Fruit fly (Drosophila melanogaster) whole organism, embryonic: ENCODE results near the gene Catsup.

Experiments
- Aef1 ChIP-seq: fragments of 200-800 bp; sonication (Bioruptor generic); IDR thresholded peaks from 3 replicates; pipeline ENCODE4 v1.3.6; 2022; ENCODE audit warnings: missing biosample characterization, missing genetic modification characterization
- Blimp-1 ChIP-seq: fragments of 200-800 bp; sonication (Bioruptor generic); optimal IDR thresholded peaks from 3 replicates; lab custom pipeline; 2018; ENCODE audit warnings: missing biosample characterization, missing genetic modification characterization, mild to moderate bottlenecking, moderate library complexity, missing genetic modification reagents
- CG10209 ChIP-seq: fragments of 200-800 bp; sonication (Bioruptor generic); optimal IDR thresholded peaks from 3 replicates; lab custom pipeline; 2017; ENCODE audit warnings: missing biosample characterization, mild to moderate bottlenecking, missing genetic modification characterization, missing genetic modification reagents
- CG10274 ChIP-seq: fragments of 200-800 bp; sonication (Bioruptor generic); optimal IDR thresholded peaks from 3 replicates; lab custom pipeline; 2017; ENCODE audit warnings: missing biosample characterization, mild to moderate bottlenecking, missing genetic modification characterization
- CG11504 ChIP-seq: fragments of 200-800 bp; sonication (Bioruptor generic); optimal IDR thresholded peaks from 3 replicates; lab custom pipeline; 2019; ENCODE audit warnings: missing biosample characterization, mild to moderate bottlenecking, missing genetic modification characterization, moderate library complexity
- CG1647 ChIP-seq: fragments of 200-800 bp; sonication (Bioruptor generic); optimal IDR thresholded peaks from 3 replicates; lab custom pipeline; 2016; ENCODE audit warnings: missing biosample characterization, missing genetic modification characterization
- CG16779 ChIP-seq: fragments of 200-800 bp; sonication (Bioruptor generic); IDR thresholded peaks from 2 replicates; pipeline ENCODE4 v1.3.6; 2022; ENCODE audit warnings: missing biosample characterization, missing genetic modification characterization
- CG2199 ChIP-seq: fragments of 200-800 bp; sonication (Bioruptor generic); IDR thresholded peaks from 3 replicates; pipeline ENCODE4 v1.3.6; 2022; ENCODE audit warnings: missing biosample characterization, missing genetic modification characterization
- CG3281 ChIP-seq: fragments of 200-800 bp; sonication (Bioruptor generic); optimal IDR thresholded peaks from 3 replicates; lab custom pipeline; 2017; ENCODE audit warnings: missing biosample characterization, mild to moderate bottlenecking, missing genetic modification characterization
- CG3407 ChIP-seq: fragments of 200-800 bp; sonication (Bioruptor generic); optimal IDR thresholded peaks from 2 replicates; lab custom pipeline; 2018; ENCODE audit warnings: missing biosample characterization, mild to moderate bottlenecking, missing genetic modification characterization
- CG34376 ChIP-seq: fragments of 200-800 bp; sonication (Bioruptor generic); optimal IDR thresholded peaks from 2 replicates; lab custom pipeline; 2018; ENCODE audit warnings: missing biosample characterization, mild to moderate bottlenecking, missing genetic modification characterization
- CG6813 ChIP-seq: fragments of 200-800 bp; sonication (Bioruptor generic); optimal IDR thresholded peaks from 2 replicates; lab custom pipeline; 2017; ENCODE audit warnings: missing biosample characterization, missing genetic modification characterization, mild to moderate bottlenecking, moderate library complexity, missing genetic modification reagents
- CG8924 ChIP-seq: fragments of 200-800 bp; optimal IDR thresholded peaks from 3 replicates; lab custom pipeline; 2019; ENCODE audit warnings: missing biosample characterization, mild to moderate bottlenecking, missing genetic modification characterization, moderate library complexity
- CG9215 ChIP-seq: fragments of 200-800 bp; sonication (Bioruptor generic); IDR thresholded peaks from 2 replicates; pipeline ENCODE4 v1.3.6; 2022; ENCODE audit warnings: missing biosample characterization, missing genetic modification characterization
- CoRest ChIP-seq: fragments of 200-800 bp; sonication (Bioruptor generic); optimal IDR thresholded peaks from 3 replicates; lab custom pipeline; 2018; ENCODE audit warnings: missing biosample characterization, mild to moderate bottlenecking, missing genetic modification characterization, moderate library complexity
- D ChIP-seq, 2 experiments: fragments of 200-800 bp in 1 of 2; fragments of >200 bp in 1 of 2; sonication (Bioruptor generic) in 1 of 2; optimal IDR thresholded peaks; 2 replicates in 1 of 2; 3 replicates in 1 of 2; lab custom pipeline; 2017; ENCODE audit warnings: mild to moderate bottlenecking in 1 of 2, missing biosample characterization in 1 of 2, missing genetic modification characterization in 1 of 2, missing genetic modification reagents in 1 of 2
- Dbx ChIP-seq: fragments of 200-800 bp; sonication (Bioruptor generic); IDR thresholded peaks from 3 replicates; pipeline ENCODE4 v1.3.6; 2022; ENCODE audit warnings: missing biosample characterization, missing genetic modification characterization
- Deaf1 ChIP-seq: fragments of 200-800 bp; optimal IDR thresholded peaks from 3 replicates; lab custom pipeline; 2019; ENCODE audit warnings: missing biosample characterization, mild to moderate bottlenecking, missing genetic modification characterization, moderate library complexity
- Doc2 ChIP-seq: fragments of 200-800 bp; sonication (Bioruptor generic); IDR thresholded peaks from 2 replicates; pipeline ENCODE4 v1.3.6; 2022; ENCODE audit warnings: missing biosample characterization, missing genetic modification characterization
- E2f1 ChIP-seq: fragments of 200-800 bp; sonication (Bioruptor generic); IDR thresholded peaks from 2 replicates; pipeline ENCODE4 v1.3.6; 2022; ENCODE audit warnings: missing biosample characterization, missing genetic modification characterization
- Lhr ChIP-seq: fragments of 200-800 bp; sonication (Bioruptor generic); optimal IDR thresholded peaks from 3 replicates; lab custom pipeline; 2017; ENCODE audit warnings: mild to moderate bottlenecking, missing biosample characterization, missing genetic modification reagents, missing genetic modification characterization
- Lim3 ChIP-seq: fragments of 200-800 bp; sonication (Bioruptor generic); IDR thresholded peaks from 2 replicates; pipeline ENCODE4 v1.3.6; 2022; ENCODE audit warnings: missing biosample characterization, missing genetic modification characterization
- Mrtf ChIP-seq: fragments of 200-800 bp; sonication (Bioruptor generic); IDR thresholded peaks from 3 replicates; pipeline ENCODE4 v1.3.6; 2022; ENCODE audit warnings: missing biosample characterization, missing genetic modification characterization
- Myb ChIP-seq: fragments of 200-800 bp; sonication (Bioruptor generic); optimal IDR thresholded peaks from 2 replicates; lab custom pipeline; 2016; ENCODE audit warnings: missing biosample characterization, missing genetic modification characterization
- Rfx ChIP-seq: fragments of 200-800 bp; sonication (Bioruptor generic); IDR thresholded peaks from 2 replicates; pipeline ENCODE4 v1.3.6; 2022; ENCODE audit warnings: missing biosample characterization, missing genetic modification characterization
- Sox102F ChIP-seq: fragments of 200-800 bp; sonication (Bioruptor generic); optimal IDR thresholded peaks from 2 replicates; lab custom pipeline; 2018; ENCODE audit warnings: missing biosample characterization, mild to moderate bottlenecking, missing genetic modification characterization, moderate library complexity
- Ssrp ChIP-seq: fragments of 200-800 bp; sonication (Bioruptor generic); optimal IDR thresholded peaks from 2 replicates; lab custom pipeline; 2018; ENCODE audit warnings: missing biosample characterization, mild to moderate bottlenecking, missing genetic modification characterization, moderate library complexity
- ap ChIP-seq: fragments of 200-800 bp; sonication (Bioruptor generic); IDR thresholded peaks from 2 replicates; pipeline ENCODE4 v1.3.6; 2022; ENCODE audit warnings: missing biosample characterization, missing genetic modification characterization
- cas ChIP-seq: fragments of 200-800 bp; sonication (Bioruptor generic); IDR thresholded peaks from 2 replicates; pipeline ENCODE4 v1.3.6; 2022; ENCODE audit warnings: missing biosample characterization, missing genetic modification characterization
- da ChIP-seq: fragments of 200-800 bp; sonication (Bioruptor generic); optimal IDR thresholded peaks from 2 replicates; lab custom pipeline; 2016; ENCODE audit warnings: missing biosample characterization, missing genetic modification characterization
- dysf ChIP-seq: fragments of 200-800 bp; sonication (Bioruptor generic); IDR thresholded peaks from 3 replicates; pipeline ENCODE4 v1.3.6; 2022; ENCODE audit warnings: missing biosample characterization, missing genetic modification characterization
- eyg ChIP-seq: fragments of 200-800 bp; sonication (Bioruptor generic); optimal IDR thresholded peaks from 3 replicates; lab custom pipeline; 2016; ENCODE audit warnings: missing biosample characterization, missing genetic modification characterization
- gce ChIP-seq: fragments of 200-800 bp; sonication (Bioruptor generic); IDR thresholded peaks from 3 replicates; pipeline ENCODE4 v1.3.6; 2022; ENCODE audit warnings: missing biosample characterization, missing genetic modification characterization
- gro ChIP-seq: fragments of 200-800 bp; sonication (Bioruptor generic); optimal IDR thresholded peaks from 2 replicates; lab custom pipeline; 2016; ENCODE audit warnings: missing biosample characterization, missing genetic modification characterization
- insv ChIP-seq, 2 experiments: fragments of 200-800 bp; sonication (Bioruptor generic); optimal IDR thresholded peaks; 3 replicates each; lab custom pipeline; 2016 to 2018; ENCODE audit warnings: missing biosample characterization in 2 of 2, missing genetic modification characterization in 2 of 2
- ken ChIP-seq: fragments of 200-800 bp; sonication (Bioruptor generic); IDR thresholded peaks from 3 replicates; pipeline ENCODE4 v1.3.6; 2022; ENCODE audit warnings: missing biosample characterization, missing genetic modification characterization
- lilli ChIP-seq: fragments of 200-800 bp; sonication (Bioruptor generic); optimal IDR thresholded peaks from 3 replicates; lab custom pipeline; 2016; ENCODE audit warnings: missing biosample characterization, missing genetic modification characterization
- nmo ChIP-seq: fragments of 200-800 bp; sonication (Bioruptor generic); optimal IDR thresholded peaks from 2 replicates; lab custom pipeline; 2018; ENCODE audit warnings: missing biosample characterization, mild to moderate bottlenecking, missing genetic modification characterization, moderate library complexity
- org-1 ChIP-seq: fragments of 200-800 bp; sonication (Bioruptor generic); optimal IDR thresholded peaks from 2 replicates; lab custom pipeline; 2017; ENCODE audit warnings: missing biosample characterization, missing genetic modification characterization
- otp ChIP-seq: fragments of 200-800 bp; sonication (Bioruptor generic); IDR thresholded peaks from 3 replicates; pipeline ENCODE4, ENCODE4 v1.3.6; 2022; ENCODE audit warnings: missing biosample characterization, missing genetic modification characterization
- peb ChIP-seq: fragments of 200-800 bp; sonication (Bioruptor generic); IDR thresholded peaks from 2 replicates; pipeline ENCODE4 v1.3.6; 2022; ENCODE audit warnings: missing biosample characterization, missing genetic modification characterization
- phol ChIP-seq: fragments of 200-800 bp; sonication (Bioruptor generic); optimal IDR thresholded peaks from 3 replicates; lab custom pipeline; 2018; ENCODE audit warnings: missing biosample characterization, mild to moderate bottlenecking, missing genetic modification characterization, moderate library complexity
- sens ChIP-seq: fragments of 200-800 bp; sonication (Bioruptor generic); peaks from one replicate; lab custom pipeline; 2016; ENCODE audit warnings: missing biosample characterization, missing genetic modification characterization
- toy ChIP-seq: fragments of 200-800 bp; sonication (Bioruptor generic); IDR thresholded peaks from 2 replicates; pipeline ENCODE4 v1.3.6; 2022; ENCODE audit warnings: missing biosample characterization, missing genetic modification characterization
- tx ChIP-seq: fragments of 200-800 bp; sonication (Bioruptor generic); optimal IDR thresholded peaks from 2 replicates; lab custom pipeline; 2016; ENCODE audit warnings: missing biosample characterization, missing genetic modification characterization
- unc-4 ChIP-seq: fragments of 200-800 bp; sonication (Bioruptor generic); IDR thresholded peaks from 2 replicates; pipeline ENCODE4 v1.3.6; 2022; ENCODE audit warnings: missing biosample characterization, missing genetic modification characterization; ENCODE audit not compliant: partially characterized antibody

Catsup gene

DNA sequence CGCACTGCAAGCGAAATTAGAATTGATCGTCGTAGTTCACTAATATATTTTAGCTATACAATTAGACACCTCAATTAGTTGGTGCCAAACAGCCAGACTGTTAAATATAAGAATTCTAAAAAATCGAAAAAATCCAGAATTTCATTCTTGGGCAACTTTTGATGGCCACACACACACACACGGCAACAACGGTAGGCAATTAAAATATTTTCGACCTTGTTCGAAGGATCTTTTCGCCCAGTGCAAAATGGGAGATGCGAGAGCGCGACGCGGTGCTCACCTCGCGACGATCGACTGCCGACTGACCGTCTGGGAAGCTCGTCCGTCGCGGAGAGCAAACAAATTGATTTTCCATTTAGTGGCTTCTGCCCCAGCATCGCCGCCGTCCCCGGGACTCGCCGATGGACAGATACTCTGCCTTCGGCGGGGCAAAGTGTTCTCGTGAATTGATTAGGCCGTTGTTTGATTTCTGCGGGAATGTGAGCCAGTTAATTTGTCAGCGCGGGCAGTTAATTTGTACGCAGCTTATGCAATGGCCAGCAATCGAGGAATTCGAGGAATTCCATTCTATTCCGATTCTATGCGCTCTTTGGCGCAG lies 28.0 kb downstream of the Catsup start, which contains the start of gene CG10702 (continued):
- TF ChIP-seq Dbx (GFP tag; lab: Robert Waterston, UW) (0 out of 3 replicates have a peak, but pooled peaks have one; percentile 18), Rfx (GFP tag; lab: Robert Waterston, UW) (peak; percentile 62), Aef1 (no peak), Mrtf (0 out of 3 replicates have a peak, but pooled peaks have one; percentile 15), otp (GFP tag; lab: Robert Waterston, UW) (0 out of 3 replicates have a peak, but pooled peaks have one; percentile 19), D (optimal IDR thresholded peaks at IDR 0.05; lab: Kevin White, UChicago) (no peak), D (GFP tag; optimal IDR thresholded peaks at IDR 0.05; lab: Kevin White, UChicago) (peak; percentile 14), CG11504 (tag; lab: Kevin White, UChicago) (peak; percentile 42), dysf (GFP tag; lab: Robert Waterston, UW) (peak; percentile 18; the same call in 1 of the 3 replicates), CG9215 (0 out of 2 replicates have a peak, but pooled peaks have one; percentile 8), unc-4 (GFP tag; lab: Robert Waterston, UW) (no peak), ken (GFP tag; lab: Robert Waterston, UW) (peak; percentile 55; the same call in 1 of the 3 replicates), Ssrp (tag; lab: Kevin White, UChicago) (peak; percentile 28), lilli (peak; percentile 11), CG2199 (0 out of 3 replicates have a peak, but pooled peaks have one; percentile 20), CG16779 (GFP tag; lab: Robert Waterston, UW) (no peak), CG8924 (tag; lab: Kevin White, UChicago) (no peak), sens (GFP tag; lab: Kevin White, UChicago) (peak; percentile 51), Lim3 (GFP tag; lab: Robert Waterston, UW) (0 out of 2 replicates have a peak, but pooled peaks have one; percentile 6)

DNA sequence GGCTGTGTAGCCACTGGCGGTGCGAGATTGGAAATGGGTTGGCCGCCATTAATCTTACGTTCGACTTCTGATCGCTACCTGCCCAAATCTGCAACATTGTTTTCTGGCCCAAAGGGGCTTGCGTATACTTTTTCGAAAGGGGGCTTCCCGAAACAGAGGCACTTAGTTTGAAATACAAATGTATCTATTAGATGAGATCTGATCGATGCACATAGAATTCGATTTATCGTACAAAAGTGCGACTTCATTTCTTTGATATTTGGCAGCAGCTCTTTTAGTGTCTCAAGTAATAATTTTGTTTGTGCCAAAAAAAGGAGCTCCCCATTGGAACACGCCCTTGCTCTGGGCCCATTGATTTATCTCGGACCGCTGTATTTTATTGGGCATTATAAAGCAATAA lies 30.1 kb downstream of the Catsup start:
- no peak for TF ChIP-seq cas (GFP tag; lab: Robert Waterston, UW)
- TF ChIP-seq Dbx (GFP tag; lab: Robert Waterston, UW): no peak
- TF ChIP-seq Lhr: no peak
- TF ChIP-seq da (GFP tag; lab: Kevin White, UChicago): no peak
- no peak for TF ChIP-seq E2f1
- TF ChIP-seq toy (GFP tag; lab: Robert Waterston, UW): no peak
- TF ChIP-seq CoRest (tag; lab: Kevin White, UChicago): no peak
- no peak for TF ChIP-seq CG3281 (GFP tag; lab: Kevin White, UChicago)
- no peak for TF ChIP-seq Deaf1 (tag; lab: Kevin White, UChicago)
- TF ChIP-seq CG6813: no peak
- no peak for TF ChIP-seq ap (GFP tag; lab: Robert Waterston, UW)
- TF ChIP-seq Myb: no peak
- TF ChIP-seq gce: no peak
- TF ChIP-seq CG3407: no peak
- TF ChIP-seq org-1: no peak
- no peak for TF ChIP-seq Doc2 (GFP tag; lab: Robert Waterston, UW)
- TF ChIP-seq CG1647: no peak
- TF ChIP-seq CG10209 (GFP tag; lab: Kevin White, UChicago): no peak
- TF ChIP-seq gro (GFP tag; lab: Kevin White, UChicago): no peak
- TF ChIP-seq tx (GFP tag; lab: Kevin White, UChicago): no peak
- TF ChIP-seq, all 482 proteins: peak for 0

DNA sequence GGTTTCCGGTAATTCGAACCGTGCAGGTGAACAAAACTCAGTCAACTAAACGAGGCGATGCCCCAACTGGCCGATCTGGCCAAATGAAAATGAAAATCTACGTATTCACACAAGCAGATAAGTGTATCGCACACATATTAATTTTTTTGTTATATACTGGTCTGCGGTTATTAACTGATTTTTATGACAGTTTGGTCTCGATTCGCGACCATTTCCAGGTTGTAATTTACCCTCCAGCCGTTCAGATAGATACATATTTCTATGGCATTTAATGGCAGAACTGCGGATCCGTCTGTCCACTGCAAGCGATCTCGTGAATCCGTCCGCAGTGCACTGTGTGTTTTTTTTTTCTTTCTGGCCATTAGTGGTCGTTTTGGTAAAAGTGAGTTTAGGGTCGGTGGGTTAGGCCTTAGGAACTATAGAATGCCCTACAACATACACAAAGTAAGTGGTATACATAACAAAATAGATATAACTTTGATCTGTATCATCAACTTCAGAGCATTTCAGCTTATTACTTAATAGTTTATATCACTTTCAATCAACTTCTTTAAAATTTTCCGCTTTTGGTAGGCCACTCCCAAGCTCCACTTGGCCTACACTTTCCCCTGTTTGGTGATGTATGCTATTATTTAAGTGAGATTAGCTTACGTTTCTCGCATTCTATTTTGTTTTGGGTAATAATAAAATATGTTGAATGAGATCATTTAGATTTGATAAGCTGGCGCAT lies 32.6 kb downstream of the Catsup start, which contains the start of gene CG17572:
Gene CG17572 (minus strand): TSS at position 51 of the 730 bp plus-strand sequence.
- peak; percentile 23 for TF ChIP-seq CG11504 (tag; lab: Kevin White, UChicago)
- TF ChIP-seq sens (GFP tag; lab: Kevin White, UChicago): peak; percentile 80
- no peak for TF ChIP-seq eyg (GFP tag; lab: Kevin White, UChicago)
- TF ChIP-seq phol (tag; lab: Kevin White, UChicago): peak; percentile 9
- peak; percentile 9 for TF ChIP-seq Sox102F (GFP tag; lab: Kevin White, UChicago)
- TF ChIP-seq CG34376 (GFP tag; lab: Kevin White, UChicago): no peak
- peak; percentile 60 for TF ChIP-seq Blimp-1 (GFP tag; lab: Kevin White, UChicago)
- TF ChIP-seq peb (GFP tag; lab: Robert Waterston, UW): no peak
- no peak for TF ChIP-seq insv (GFP tag; optimal IDR thresholded peaks at IDR 0.05; lab: Kevin White, UChicago)
- peak; percentile 88 for TF ChIP-seq CG10274 (GFP tag; lab: Kevin White, UChicago)
- peak; percentile 9 for TF ChIP-seq nmo (GFP tag; lab: Kevin White, UChicago)
